Worm (Caenorhabditis elegans) whole organism, midembryonic: Measurements from ENCODE around the gene sto-2.

Experiments
- T22C8.4 ChIP-seq: fragments of 200-800 bp; sonication (Bioruptor generic); IDR thresholded peaks from 2 replicates; pipeline ENCODE4 v1.3.6; 2022; ENCODE audit warnings: missing genetic modification characterization, missing compliant biosample characterization
- cog-1 ChIP-seq: sonication (generic microtip); optimal IDR thresholded peaks from 2 replicates; lab custom pipeline; 2016; ENCODE audit warnings: missing genetic modification characterization, missing compliant biosample characterization
- flt-1 ChIP-seq: fragments of 200-800 bp; sonication (Bioruptor generic); IDR thresholded peaks from 2 replicates; pipeline ENCODE4 v1.3.6; 2022; ENCODE audit warnings: missing genetic modification characterization, missing compliant biosample characterization
- klf-2 ChIP-seq: fragments of 200-800 bp; sonication (Bioruptor generic); conservative IDR thresholded peaks from 2 replicates; pipeline ENCODE4 v1.3.6; 2022; ENCODE audit warnings: missing genetic modification reagents, missing genetic modification characterization, missing compliant biosample characterization
- med-1 ChIP-seq: sonication (generic microtip); optimal IDR thresholded peaks from 2 replicates; lab custom pipeline; 2017; ENCODE audit warnings: missing genetic modification characterization, mild to moderate bottlenecking, missing compliant biosample characterization, antibody characterized with exemption, missing genetic modification reagents; ENCODE audit not compliant: insufficient read depth
- ref-1 ChIP-seq: fragments of 200-800 bp; sonication (Bioruptor generic); conservative IDR thresholded peaks from 2 replicates; pipeline ENCODE4 v1.3.6; 2022; ENCODE audit warnings: missing genetic modification reagents, missing genetic modification characterization, missing compliant biosample characterization
- tab-1 ChIP-seq: fragments of 200-800 bp; sonication (Bioruptor generic); IDR thresholded peaks from 2 replicates; pipeline ENCODE4 v1.3.6; 2022; ENCODE audit warnings: missing genetic modification characterization, missing compliant biosample characterization
- ztf-23 ChIP-seq: fragments of 200-800 bp; sonication (Bioruptor generic); IDR thresholded peaks from 2 replicates; pipeline ENCODE4 v1.3.6; 2022; ENCODE audit warnings: missing genetic modification reagents, missing genetic modification characterization, missing compliant biosample characterization
- ztf-29 ChIP-seq: fragments of 200-800 bp; sonication (Bioruptor generic); IDR thresholded peaks from 2 replicates; pipeline ENCODE4 v1.3.6; 2022; ENCODE audit warnings: missing genetic modification reagents, missing genetic modification characterization, missing compliant biosample characterization

DNA sequence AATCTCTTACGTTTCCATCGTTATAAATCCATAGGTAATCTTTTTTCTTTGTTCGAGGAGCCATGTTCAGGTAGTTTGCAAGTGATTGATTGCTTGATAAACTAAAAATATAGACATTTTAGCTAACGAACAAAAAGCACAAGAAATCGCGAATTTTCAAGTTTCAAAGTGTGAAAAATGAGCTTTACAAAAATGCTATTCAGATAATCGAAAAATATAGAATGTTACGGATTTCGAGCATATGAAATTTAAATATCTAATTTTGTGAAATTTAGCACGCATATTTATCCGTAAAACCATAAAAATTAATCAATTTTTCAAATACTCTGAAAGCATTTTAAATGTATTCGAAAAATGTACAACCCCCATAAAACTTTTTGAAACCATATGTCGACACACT is 12.2 kb upstream of the sto-2 start, which contains the start of gene C26B9.6:
- TF ChIP-seq tab-1 (GFP tag; lab: Robert Waterston, UW) (no peak), ref-1 (GFP tag; lab: Robert Waterston, UW) (no peak), ztf-23 (GFP tag; lab: Robert Waterston, UW) (no peak), flt-1 (GFP tag; lab: Robert Waterston, UW) (no peak), ztf-29 (GFP tag; lab: Robert Waterston, UW) (no peak), cog-1 (tag; lab: Kevin White, UChicago) (no peak), T22C8.4 (GFP tag; lab: Robert Waterston, UW) (no peak), klf-2 (GFP tag; lab: Robert Waterston, UW) (no peak), med-1 (no peak)
